Worm (Caenorhabditis elegans) whole organism, mixed stage, embryonic: ENCODE data around the gene F36H5.18.
"Not testable (repeated sequence)": the region's sequence is repeated elsewhere in the genome, so short reads cannot be mapped to it uniquely, and the experiment has no call there.

Experiments used
- M03D4.4 ChIP-seq: sonication (generic microtip); optimal IDR thresholded peaks from 2 replicates; lab custom pipeline; 2017; ENCODE audit warnings: mild to moderate bottlenecking, missing genetic modification characterization, missing compliant biosample characterization
- bed-3 ChIP-seq: fragments of 200-800 bp; sonication (Bioruptor generic); optimal IDR thresholded peaks from 3 replicates; lab custom pipeline; 2018; ENCODE audit warnings: mild to moderate bottlenecking, missing genetic modification characterization, moderate library complexity, missing compliant biosample characterization
- blmp-1 ChIP-seq: fragments of 150-350 bp; optimal IDR thresholded peaks from 2 replicates; lab custom pipeline; 2014; ENCODE audit warnings: missing biosample characterization, missing genetic modification characterization
- ceh-39 ChIP-seq: fragments of 150-350 bp; optimal IDR thresholded peaks from 2 replicates; lab custom pipeline; 2014; ENCODE audit warnings: missing biosample characterization, missing genetic modification characterization
- ceh-43 ChIP-seq: fragments of 200-800 bp; sonication (Bioruptor generic); optimal IDR thresholded peaks from 2 replicates; lab custom pipeline; 2018; ENCODE audit warnings: mild to moderate bottlenecking, missing genetic modification characterization, moderate library complexity, missing compliant biosample characterization
- ceh-83 ChIP-seq: fragments of 200-800 bp; sonication (Bioruptor generic); optimal IDR thresholded peaks from 2 replicates; lab custom pipeline; 2018; ENCODE audit warnings: mild to moderate bottlenecking, missing genetic modification characterization, missing compliant biosample characterization
- ces-1 ChIP-seq: fragments of 150-350 bp; optimal IDR thresholded peaks from 2 replicates; lab custom pipeline; 2014; ENCODE audit warnings: missing biosample characterization, missing genetic modification reagents, missing genetic modification characterization
- cnd-1 ChIP-seq: fragments of 200-800 bp; sonication (Bioruptor generic); optimal IDR thresholded peaks from 2 replicates; lab custom pipeline; 2018; ENCODE audit warnings: mild to moderate bottlenecking, missing genetic modification characterization, missing compliant biosample characterization
- drap-1 ChIP-seq: fragments of 200-800 bp; sonication (Bioruptor generic); optimal IDR thresholded peaks from 3 replicates; lab custom pipeline; 2018; ENCODE audit warnings: mild to moderate bottlenecking, missing genetic modification characterization, missing compliant biosample characterization
- elt-3 ChIP-seq: fragments of 150-350 bp; optimal IDR thresholded peaks from 2 replicates; lab custom pipeline; 2014; ENCODE audit warnings: missing biosample characterization, missing genetic modification characterization
- flh-1 ChIP-seq: fragments of 200-800 bp; sonication (Bioruptor generic); optimal IDR thresholded peaks from 2 replicates; lab custom pipeline; 2018; ENCODE audit warnings: mild to moderate bottlenecking, missing genetic modification characterization, moderate library complexity, missing compliant biosample characterization
- ham-2 ChIP-seq: fragments of 200-800 bp; sonication (Bioruptor generic); optimal IDR thresholded peaks from 2 replicates; lab custom pipeline; 2018; ENCODE audit warnings: mild to moderate bottlenecking, missing genetic modification characterization, missing compliant biosample characterization
- hlh-1 ChIP-seq: fragments of 150-350 bp; optimal IDR thresholded peaks from 2 replicates; lab custom pipeline; 2014; ENCODE audit warnings: missing biosample characterization, missing genetic modification reagents, missing genetic modification characterization
- lin-13 ChIP-seq: fragments of 150-350 bp; optimal IDR thresholded peaks from 2 replicates; lab custom pipeline; 2014; ENCODE audit warnings: missing biosample characterization, missing genetic modification characterization
- lin-32 ChIP-seq: fragments of 200-800 bp; sonication (Bioruptor generic); optimal IDR thresholded peaks from 2 replicates; lab custom pipeline; 2018; ENCODE audit warnings: mild to moderate bottlenecking, missing genetic modification characterization, missing compliant biosample characterization
- lsy-2 ChIP-seq: fragments of 150-350 bp; optimal IDR thresholded peaks from 2 replicates; lab custom pipeline; 2014; ENCODE audit warnings: missing biosample characterization, missing genetic modification characterization
- mab-5 ChIP-seq: fragments of 150-350 bp; optimal IDR thresholded peaks from 2 replicates; lab custom pipeline; 2014; ENCODE audit warnings: missing biosample characterization, missing genetic modification characterization
- mep-1 ChIP-seq: fragments of 150-350 bp; optimal IDR thresholded peaks from 2 replicates; lab custom pipeline; 2017; ENCODE audit warnings: missing biosample characterization, missing genetic modification reagents, missing genetic modification characterization, inconsistent platforms
- mls-2 ChIP-seq: sonication (generic microtip); optimal IDR thresholded peaks from 2 replicates; lab custom pipeline; 2016; ENCODE audit warnings: mild to moderate bottlenecking, missing genetic modification characterization, moderate library complexity, missing compliant biosample characterization
- nhr-12 ChIP-seq: fragments of 150-350 bp; optimal IDR thresholded peaks from 2 replicates; lab custom pipeline; 2014; ENCODE audit warnings: missing biosample characterization, missing genetic modification characterization
- nhr-2 ChIP-seq: fragments of 150-350 bp; optimal IDR thresholded peaks from 2 replicates; lab custom pipeline; 2014; ENCODE audit warnings: missing biosample characterization, missing genetic modification characterization
- nhr-237 ChIP-seq: fragments of 150-350 bp; optimal IDR thresholded peaks from 2 replicates; lab custom pipeline; 2014; ENCODE audit warnings: missing biosample characterization, missing genetic modification characterization
- nhr-28 ChIP-seq: fragments of 150-350 bp; optimal IDR thresholded peaks from 2 replicates; lab custom pipeline; 2014; ENCODE audit warnings: missing biosample characterization, missing genetic modification characterization
- nhr-76 ChIP-seq: sonication (generic microtip); optimal IDR thresholded peaks from 2 replicates; lab custom pipeline; 2017; ENCODE audit warnings: missing biosample characterization, missing genetic modification characterization
- pha-4 ChIP-seq: fragments of 150-350 bp; optimal IDR thresholded peaks from 2 replicates; lab custom pipeline; 2018; ENCODE audit warnings: missing biosample characterization, missing genetic modification reagents, missing genetic modification characterization
- sem-2 ChIP-seq: fragments of 200-800 bp; sonication (Bioruptor generic); optimal IDR thresholded peaks from 2 replicates; lab custom pipeline; 2018; ENCODE audit warnings: mild to moderate bottlenecking, missing genetic modification characterization, missing compliant biosample characterization
- sptf-1 ChIP-seq: sonication (generic microtip); optimal IDR thresholded peaks from 2 replicates; lab custom pipeline; 2017; ENCODE audit warnings: mild to moderate bottlenecking, missing genetic modification characterization, moderate library complexity, missing compliant biosample characterization
- tbx-8 ChIP-seq: fragments of 200-800 bp; sonication (Bioruptor generic); optimal IDR thresholded peaks from 2 replicates; lab custom pipeline; 2018; ENCODE audit warnings: mild to moderate bottlenecking, missing genetic modification characterization, moderate library complexity, missing compliant biosample characterization
- unc-39 ChIP-seq: fragments of 150-350 bp; optimal IDR thresholded peaks from 2 replicates; lab custom pipeline; 2014; ENCODE audit warnings: missing biosample characterization, missing genetic modification characterization
- unc-62 ChIP-seq: fragments of 150-350 bp; optimal IDR thresholded peaks from 2 replicates; lab custom pipeline; 2014; ENCODE audit warnings: missing biosample characterization, missing genetic modification reagents, missing genetic modification characterization
- zip-8 ChIP-seq: fragments of 150-350 bp; optimal IDR thresholded peaks from 2 replicates; lab custom pipeline; 2014; ENCODE audit warnings: missing biosample characterization, missing genetic modification characterization
- ztf-11 ChIP-seq: fragments of 150-350 bp; optimal IDR thresholded peaks from 2 replicates; lab custom pipeline; 2014; ENCODE audit warnings: missing biosample characterization, missing genetic modification characterization

F36H5.18 gene

ce11 chrII:1763072-1763471 lies 3.4 kb downstream of the F36H5.18 start, which contains the start of gene math-28:
Gene math-28 (plus strand): TSS chrII:1763372.
- TF ChIP-seq unc-39 (tag; lab: Kevin White, UChicago) = no peak
- TF ChIP-seq ham-2 (GFP tag; lab: Kevin White, UChicago) = no peak
- TF ChIP-seq lin-13 (tag; lab: Kevin White, UChicago) = no peak
- TF ChIP-seq nhr-2 (tag; lab: Kevin White, UChicago) = no peak
- TF ChIP-seq M03D4.4 = no peak
- TF ChIP-seq ztf-11 = no peak

ce11 chrII:1766715-1767114 lies 7.0 kb downstream of the F36H5.18 start:
- no peak for TF ChIP-seq drap-1 (GFP tag; lab: Kevin White, UChicago)
- no peak for TF ChIP-seq nhr-12
- no peak for TF ChIP-seq lsy-2 (tag; lab: Kevin White, UChicago)
- no peak for TF ChIP-seq unc-62 (GFP tag; lab: Kevin White, UChicago)
- TF ChIP-seq hlh-1 (tag; lab: Kevin White, UChicago) = no peak
- TF ChIP-seq nhr-237 (tag; lab: Kevin White, UChicago) = no peak
- TF ChIP-seq nhr-76 (tag; lab: Kevin White, UChicago) = no peak
- TF ChIP-seq ceh-43 (GFP tag; lab: Kevin White, UChicago) = no peak
- TF ChIP-seq ces-1 = no peak

- TF ChIP-seq M03D4.4; sem-2 (GFP tag; lab: Kevin White, UChicago); lin-13 (tag; lab: Kevin White, UChicago): not testable (repeated sequence)
These were observed 11.6 kb downstream of the F36H5.18 start, which contains the start of gene math-26 for ce11 chrII:1771347-1771746. Gene math-26 (plus strand): TSS chrII:1771647.

DNA sequence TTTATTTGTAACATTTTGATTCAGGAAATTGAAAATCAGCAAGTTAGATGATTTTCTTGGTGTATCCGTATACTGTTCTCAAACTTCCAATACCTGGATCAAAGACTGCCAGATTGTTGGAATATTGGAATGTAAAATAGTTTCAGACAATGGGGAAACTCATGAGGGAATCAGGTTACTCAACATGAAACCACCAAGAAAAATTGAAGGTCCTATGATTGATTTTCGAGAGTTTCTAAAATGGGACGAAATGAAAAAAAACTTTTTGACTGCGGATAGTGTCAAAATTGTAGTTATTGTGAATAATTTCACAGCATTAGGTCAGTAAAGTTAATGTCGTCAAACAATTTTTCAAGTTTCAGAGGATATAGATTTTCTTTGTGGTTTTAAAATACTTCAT lies 12.1 kb downstream of the F36H5.18 start, which contains the start of gene math-3:
Gene math-3 (plus strand): TSS at position 301 of the 400 bp plus-strand sequence.
- TF ChIP-seq drap-1 (GFP tag; lab: Kevin White, UChicago) = no peak
- no peak for TF ChIP-seq mls-2 (tag; lab: Kevin White, UChicago)
- TF ChIP-seq cnd-1 (tag; lab: Kevin White, UChicago) = no peak
- TF ChIP-seq sem-2 (GFP tag; lab: Kevin White, UChicago) = no peak
- TF ChIP-seq elt-3 (tag; lab: Kevin White, UChicago) = no peak
- TF ChIP-seq nhr-237 (tag; lab: Kevin White, UChicago) = no peak
- TF ChIP-seq ceh-83 = no peak
- TF ChIP-seq nhr-12 = no peak
- no peak for TF ChIP-seq M03D4.4
- no peak for TF ChIP-seq nhr-28 (tag; lab: Kevin White, UChicago)
- TF ChIP-seq bed-3 (GFP tag; lab: Kevin White, UChicago) = no peak
- TF ChIP-seq lsy-2 (tag; lab: Kevin White, UChicago) = no peak
- TF ChIP-seq tbx-8 (GFP tag; lab: Kevin White, UChicago) = no peak
- no peak for TF ChIP-seq nhr-76 (tag; lab: Kevin White, UChicago)
- no peak for TF ChIP-seq lin-32
- TF ChIP-seq ces-1 = no peak
- TF ChIP-seq, all 35 proteins: peak for 0

ce11 chrII:1775234-1775633 lies 15.5 kb downstream of the F36H5.18 start, which contains the start of gene F36H5.14:
Gene F36H5.14 (plus strand): TSS chrII:1775534.
- not testable (repeated sequence) for TF ChIP-seq sptf-1 (tag; lab: Kevin White, UChicago); bed-3 (GFP tag; lab: Kevin White, UChicago); blmp-1 (tag; lab: Kevin White, UChicago)

DNA sequence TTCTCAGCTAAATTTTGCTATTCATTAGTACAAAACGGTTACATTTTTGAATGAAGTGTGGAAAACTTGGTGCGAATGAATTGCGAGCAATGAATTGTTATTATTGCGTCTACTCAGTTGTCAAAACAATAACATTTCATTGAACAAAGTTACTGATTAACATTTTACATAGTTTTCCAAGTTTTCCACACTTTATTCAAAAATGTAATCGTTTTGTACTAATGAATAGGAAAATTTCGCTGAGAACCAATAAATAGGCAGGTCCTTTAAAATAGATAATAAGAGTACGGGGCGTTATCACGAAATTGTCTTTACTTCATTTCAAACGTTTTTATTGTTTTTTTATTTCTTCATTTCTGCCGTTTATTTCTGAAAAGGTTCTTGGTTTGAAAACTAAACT lies 22.8 kb downstream of the F36H5.18 start, which contains the start of gene math-4:
Gene math-4 (minus strand): TSS at position 101 of the 400 bp plus-strand sequence.
- TF ChIP-seq pha-4 (tag; lab: Kevin White, UChicago) (no peak), sptf-1 (tag; lab: Kevin White, UChicago) (no peak), mep-1 (no peak), nhr-12 (no peak), sem-2 (GFP tag; lab: Kevin White, UChicago) (no peak), blmp-1 (tag; lab: Kevin White, UChicago) (no peak), mab-5 (tag; lab: Kevin White, UChicago) (no peak), cnd-1 (tag; lab: Kevin White, UChicago) (no peak), drap-1 (GFP tag; lab: Kevin White, UChicago) (no peak), mls-2 (tag; lab: Kevin White, UChicago) (no peak), M03D4.4 (no peak), ceh-39 (no peak), flh-1 (GFP tag; lab: Kevin White, UChicago) (no peak), elt-3 (tag; lab: Kevin White, UChicago) (no peak), zip-8 (tag; lab: Kevin White, UChicago) (no peak), unc-62 (GFP tag; lab: Kevin White, UChicago) (no peak), ztf-11 (no peak), bed-3 (GFP tag; lab: Kevin White, UChicago) (no peak)
